Fruit fly (Drosophila melanogaster) whole organism, embryonic: Measurements from ENCODE around the gene Datp.
A peak's percentile ranks its signal among the peaks of the same experiment; 100 is the strongest.

Experiments
- ATbp ChIP-seq: fragments of 200-800 bp; sonication (Bioruptor generic); optimal IDR thresholded peaks from 2 replicates; lab custom pipeline; 2017; ENCODE audit warnings: missing biosample characterization, mild to moderate bottlenecking, missing genetic modification characterization, missing genetic modification reagents
- Bgb ChIP-seq: fragments of 200-800 bp; sonication (Bioruptor generic); IDR thresholded peaks from 2 replicates; pipeline ENCODE4 v1.3.6; 2022; ENCODE audit warnings: missing biosample characterization, missing genetic modification characterization; ENCODE audit not compliant: partially characterized antibody
- CG10267 ChIP-seq: fragments of 200-800 bp; sonication (Bioruptor generic); optimal IDR thresholded peaks from 2 replicates; lab custom pipeline; 2018; ENCODE audit warnings: missing biosample characterization, mild to moderate bottlenecking, missing genetic modification characterization, moderate library complexity
- CG10366 ChIP-seq: fragments of 200-800 bp; sonication (Bioruptor generic); IDR thresholded peaks from 2 replicates; pipeline ENCODE4 v1.3.6; 2022; ENCODE audit warnings: missing biosample characterization, missing genetic modification characterization
- CG11504 ChIP-seq: fragments of 200-800 bp; sonication (Bioruptor generic); optimal IDR thresholded peaks from 3 replicates; lab custom pipeline; 2019; ENCODE audit warnings: missing biosample characterization, mild to moderate bottlenecking, missing genetic modification characterization, moderate library complexity
- CG11695 ChIP-seq: fragments of 200-800 bp; sonication (Bioruptor generic); IDR thresholded peaks from 3 replicates; pipeline ENCODE4 v1.3.6; 2022; ENCODE audit warnings: missing biosample characterization, missing genetic modification characterization
- CG12071 ChIP-seq: fragments of 200-800 bp; sonication (Bioruptor generic); optimal IDR thresholded peaks from 3 replicates; lab custom pipeline; 2018; ENCODE audit warnings: missing biosample characterization, mild to moderate bottlenecking, missing genetic modification characterization
- CG12942 ChIP-seq: fragments of 200-800 bp; sonication (Bioruptor generic); optimal IDR thresholded peaks from 3 replicates; lab custom pipeline; 2016; ENCODE audit warnings: missing biosample characterization, missing genetic modification characterization
- CG1602 ChIP-seq: fragments of 200-800 bp; sonication (Bioruptor generic); optimal IDR thresholded peaks from 3 replicates; lab custom pipeline; 2016; ENCODE audit warnings: missing biosample characterization, missing genetic modification characterization
- CG17328 ChIP-seq: fragments of 200-800 bp; sonication (Bioruptor generic); IDR thresholded peaks from 2 replicates; pipeline ENCODE4 v1.3.6; 2022; ENCODE audit warnings: missing biosample characterization, missing genetic modification characterization
- CG17829 ChIP-seq: fragments of 200-800 bp; optimal IDR thresholded peaks from 2 replicates; lab custom pipeline; 2019; ENCODE audit warnings: missing biosample characterization, mild to moderate bottlenecking, missing genetic modification characterization, moderate library complexity
- CG2202 ChIP-seq: fragments of 200-800 bp; sonication (Bioruptor generic); optimal IDR thresholded peaks from 2 replicates; lab custom pipeline; 2018; ENCODE audit warnings: missing biosample characterization, mild to moderate bottlenecking, missing genetic modification characterization
- CG2875 ChIP-seq: fragments of 200-800 bp; sonication (Bioruptor generic); optimal IDR thresholded peaks from 2 replicates; lab custom pipeline; 2017; ENCODE audit warnings: missing biosample characterization, mild to moderate bottlenecking, missing genetic modification characterization, missing genetic modification reagents
- CG30403 ChIP-seq: fragments of 200-800 bp; sonication (Bioruptor generic); optimal IDR thresholded peaks from 3 replicates; lab custom pipeline; 2016; ENCODE audit warnings: missing biosample characterization, missing genetic modification characterization
- CG4360 ChIP-seq: fragments of 200-800 bp; sonication (Bioruptor generic); IDR thresholded peaks from 2 replicates; pipeline ENCODE4 v1.3.6; 2022; ENCODE audit warnings: missing biosample characterization, missing genetic modification characterization
- CG7556 ChIP-seq: fragments of 200-800 bp; sonication (Bioruptor generic); optimal IDR thresholded peaks from 2 replicates; lab custom pipeline; 2017; ENCODE audit warnings: missing biosample characterization, mild to moderate bottlenecking, missing genetic modification characterization
- CG7963 ChIP-seq: fragments of 200-800 bp; sonication (Bioruptor generic); IDR thresholded peaks from 3 replicates; pipeline ENCODE4 v1.3.6; 2022; ENCODE audit warnings: missing biosample characterization, missing genetic modification characterization; ENCODE audit not compliant: partially characterized antibody
- CG9727 ChIP-seq: fragments of 200-800 bp; sonication (Bioruptor generic); optimal IDR thresholded peaks from 3 replicates; lab custom pipeline; 2017; ENCODE audit warnings: missing biosample characterization, mild to moderate bottlenecking, missing genetic modification characterization
- CHES-1-like ChIP-seq: fragments of 200-800 bp; sonication (Bioruptor generic); optimal IDR thresholded peaks from 2 replicates; lab custom pipeline; 2016; ENCODE audit warnings: missing biosample characterization, missing genetic modification characterization
- D ChIP-seq, 2 experiments: fragments of 200-800 bp in 1 of 2; fragments of >200 bp in 1 of 2; sonication (Bioruptor generic) in 1 of 2; optimal IDR thresholded peaks; 2 replicates in 1 of 2; 3 replicates in 1 of 2; lab custom pipeline; 2017; ENCODE audit warnings: mild to moderate bottlenecking in 1 of 2, missing biosample characterization in 1 of 2, missing genetic modification characterization in 1 of 2, missing genetic modification reagents in 1 of 2
- Dip2 ChIP-seq: fragments of 200-800 bp; sonication (Bioruptor generic); IDR thresholded peaks from 2 replicates; pipeline ENCODE4 v1.3.6; 2022; ENCODE audit warnings: missing biosample characterization, missing genetic modification characterization
- Ets65A ChIP-seq: fragments of 200-800 bp; sonication (Bioruptor generic); peaks from one replicate; lab custom pipeline; 2016; ENCODE audit warnings: missing biosample characterization, missing genetic modification characterization
- Fer1 ChIP-seq: fragments of 200-800 bp; sonication (Bioruptor generic); optimal IDR thresholded peaks from 2 replicates; lab custom pipeline; 2017; ENCODE audit warnings: missing biosample characterization, mild to moderate bottlenecking, missing genetic modification characterization
- H2.0 ChIP-seq: fragments of 200-800 bp; sonication (Bioruptor generic); IDR thresholded peaks from 2 replicates; pipeline ENCODE4 v1.3.6; 2022; ENCODE audit warnings: missing biosample characterization, missing genetic modification characterization
- Lpt ChIP-seq: fragments of >200 bp; optimal IDR thresholded peaks from 2 replicates; lab custom pipeline; 2018; ENCODE audit warnings: missing biosample characterization, missing genetic modification characterization
- NC2β ChIP-seq: fragments of 200-800 bp; sonication (Bioruptor generic); optimal IDR thresholded peaks from 2 replicates; lab custom pipeline; 2016; ENCODE audit warnings: missing biosample characterization, missing genetic modification characterization
- NK7.1 ChIP-seq: fragments of 200-800 bp; sonication (Bioruptor generic); optimal IDR thresholded peaks from 3 replicates; lab custom pipeline; 2016; ENCODE audit warnings: missing biosample characterization, missing genetic modification characterization
- bowl ChIP-seq: fragments of 200-800 bp; sonication (Bioruptor generic); IDR thresholded peaks from 2 replicates; pipeline ENCODE4 v1.3.6; 2022; ENCODE audit warnings: missing biosample characterization, missing genetic modification characterization
- br ChIP-seq: fragments of >200 bp; optimal IDR thresholded peaks from 2 replicates; lab custom pipeline; 2017
- chif ChIP-seq, 2 experiments: fragments of 200-800 bp; sonication (Bioruptor generic); optimal IDR thresholded peaks; 3 replicates each; lab custom pipeline; 2016; ENCODE audit warnings: missing biosample characterization in 2 of 2, missing genetic modification characterization in 2 of 2
- crc ChIP-seq: fragments of 200-800 bp; sonication (Bioruptor generic); optimal IDR thresholded peaks from 2 replicates; lab custom pipeline; 2016; ENCODE audit warnings: missing biosample characterization, missing genetic modification characterization
- danr ChIP-seq: fragments of 200-800 bp; sonication (Bioruptor generic); IDR thresholded peaks from 2 replicates; pipeline ENCODE4 v1.3.6; 2022; ENCODE audit warnings: missing biosample characterization, missing genetic modification characterization
- dm ChIP-seq: fragments of 200-800 bp; sonication (Bioruptor generic); optimal IDR thresholded peaks from 3 replicates; lab custom pipeline; 2016; ENCODE audit warnings: missing biosample characterization, missing genetic modification characterization
- dpn ChIP-seq, 2 experiments: fragments of 200-800 bp; sonication (Bioruptor generic); optimal IDR thresholded peaks; 3 replicates each; lab custom pipeline; 2016; ENCODE audit warnings: missing biosample characterization in 2 of 2, missing genetic modification characterization in 2 of 2
- en ChIP-seq: fragments of 200-800 bp; sonication (Bioruptor generic); optimal IDR thresholded peaks from 2 replicates; lab custom pipeline; 2016; ENCODE audit warnings: missing biosample characterization, missing genetic modification characterization
- esg ChIP-seq: fragments of 200-800 bp; sonication (Bioruptor generic); conservative IDR thresholded peaks from 2 replicates; pipeline ENCODE4 v1.3.6; 2022; ENCODE audit warnings: missing biosample characterization, missing genetic modification characterization
- fd96Cb ChIP-seq: fragments of 200-800 bp; sonication (Bioruptor generic); optimal IDR thresholded peaks from 2 replicates; lab custom pipeline; 2018; ENCODE audit warnings: missing biosample characterization, mild to moderate bottlenecking, missing genetic modification characterization, moderate library complexity
- gce ChIP-seq: fragments of 200-800 bp; sonication (Bioruptor generic); IDR thresholded peaks from 3 replicates; pipeline ENCODE4 v1.3.6; 2022; ENCODE audit warnings: missing biosample characterization, missing genetic modification characterization
- grau ChIP-seq: fragments of 200-800 bp; optimal IDR thresholded peaks from 3 replicates; lab custom pipeline; 2019; ENCODE audit warnings: missing biosample characterization, mild to moderate bottlenecking, missing genetic modification characterization, moderate library complexity
- grn ChIP-seq: fragments of 200-800 bp; sonication (Bioruptor generic); optimal IDR thresholded peaks from 3 replicates; lab custom pipeline; 2017; ENCODE audit warnings: missing biosample characterization, missing genetic modification characterization
- ind ChIP-seq: fragments of 200-800 bp; sonication (Bioruptor generic); optimal IDR thresholded peaks from 3 replicates; lab custom pipeline; 2016; ENCODE audit warnings: missing biosample characterization, missing genetic modification characterization
- jigr1 ChIP-seq: fragments of 200-800 bp; sonication (Bioruptor generic); IDR thresholded peaks from 3 replicates; pipeline ENCODE4 v1.3.6; 2022; ENCODE audit warnings: missing biosample characterization, missing genetic modification characterization
- luna ChIP-seq: fragments of 200-800 bp; sonication (Bioruptor generic); optimal IDR thresholded peaks from 2 replicates; lab custom pipeline; 2016; ENCODE audit warnings: missing biosample characterization, missing genetic modification characterization
- nerfin-2 ChIP-seq: fragments of 200-800 bp; sonication (Bioruptor generic); IDR thresholded peaks from 2 replicates; pipeline ENCODE4 v1.3.6; 2022; ENCODE audit warnings: missing biosample characterization, missing genetic modification characterization; ENCODE audit not compliant: partially characterized antibody
- row ChIP-seq: fragments of 200-800 bp; sonication (Bioruptor generic); IDR thresholded peaks from 3 replicates; pipeline ENCODE4 v1.3.6; 2022; ENCODE audit warnings: missing biosample characterization, missing genetic modification characterization
- sisA ChIP-seq: fragments of 200-800 bp; sonication (Bioruptor generic); IDR thresholded peaks from 2 replicates; pipeline ENCODE4 v1.3.6; 2022; ENCODE audit warnings: missing biosample characterization, missing genetic modification characterization
- sob ChIP-seq: fragments of 200-800 bp; sonication (Bioruptor generic); IDR thresholded peaks from 2 replicates; pipeline ENCODE4 v1.3.6; 2022; ENCODE audit warnings: missing biosample characterization, missing genetic modification characterization
- toy ChIP-seq: fragments of 200-800 bp; sonication (Bioruptor generic); IDR thresholded peaks from 2 replicates; pipeline ENCODE4 v1.3.6; 2022; ENCODE audit warnings: missing biosample characterization, missing genetic modification characterization
- trh ChIP-seq: fragments of 200-800 bp; sonication (Bioruptor generic); optimal IDR thresholded peaks from 2 replicates; lab custom pipeline; 2016; ENCODE audit warnings: missing biosample characterization, missing genetic modification characterization

Gene Datp

dm6 chr2L:9986402-9987350 lies 48.1 kb upstream of the Datp start (continued):
- TF ChIP-seq danr (GFP tag; lab: Robert Waterston, UW) (0 out of 2 replicates have a peak, but pooled peaks have one; percentile 21), ind (GFP tag; lab: Kevin White, UChicago) (peak; percentile 57), gce (GFP tag; lab: Robert Waterston, UW) (peak; percentile 77; the same call in 2 of the 3 replicates), en (no peak), sob (peak; percentile 17; the same call in 1 of the 2 replicates), CG7963 (no peak), NC2β (no peak), sisA (GFP tag; lab: Robert Waterston, UW) (peak; percentile 82), dpn (GFP tag; optimal IDR thresholded peaks at IDR 0.05; lab: Kevin White, UChicago) (peak; percentile 20 to 56), fd96Cb (tag; lab: Kevin White, UChicago) (peak; percentile 72), H2.0 (0 out of 2 replicates have a peak, but pooled peaks have one; percentile 48), dm (GFP tag; lab: Kevin White, UChicago) (no peak), nerfin-2 (no peak), grau (tag; lab: Kevin White, UChicago) (peak; percentile 84), jigr1 (peak; percentile 65; the same call in 2 of the 3 replicates), CG7556 (GFP tag; lab: Kevin White, UChicago) (peak; percentile 34), CG1602 (GFP tag; lab: Kevin White, UChicago) (no peak), bowl (GFP tag; lab: Robert Waterston, UW) (no peak), CG30403 (peak; percentile 8), CG11504 (tag; lab: Kevin White, UChicago) (peak; percentile 79), CG10267 (peak; percentile 36), row (GFP tag; lab: Robert Waterston, UW) (peak; percentile 62), CG9727 (GFP tag; lab: Kevin White, UChicago) (peak; percentile 29), D (optimal IDR thresholded peaks at IDR 0.05; lab: Kevin White, UChicago) (no peak), D (GFP tag; optimal IDR thresholded peaks at IDR 0.05; lab: Kevin White, UChicago) (peak; percentile 67), esg (GFP tag; lab: Robert Waterston, UW) (0 out of 2 replicates have a peak, but pooled peaks have one; percentile 12), CG12942 (GFP tag; lab: Kevin White, UChicago) (peak; percentile 1), CG12071 (GFP tag; lab: Kevin White, UChicago) (peak; percentile 41), CG17328 (peak; percentile 73), chif (GFP tag; optimal IDR thresholded peaks at IDR 0.05; lab: Kevin White, UChicago) (peak; percentile 11 to 31), CHES-1-like (GFP tag; lab: Kevin White, UChicago) (no peak), CG10366 (GFP tag; lab: Robert Waterston, UW) (peak; percentile 42; the same call in 1 of the 2 replicates), trh (GFP tag; lab: Kevin White, UChicago) (no peak), toy (GFP tag; lab: Robert Waterston, UW) (no peak), Dip2 (GFP tag; lab: Robert Waterston, UW) (no peak)
- TF ChIP-seq, all 482 proteins: peak for 179

dm6 chr2L:9984078-9984772 lies 45.6 kb upstream of the Datp start, which contains the start of gene bib:
Gene bib (plus strand): TSS chr2L:9984645.
- peak; percentile 86 for TF ChIP-seq CG2202
- TF ChIP-seq CG4360 (GFP tag; lab: Robert Waterston, UW), result peak; percentile 39; the same call in 1 of the 2 replicates
- TF ChIP-seq CG17829 (tag; lab: Kevin White, UChicago), result peak; percentile 95
- peak; percentile 88 for TF ChIP-seq CG2875 (GFP tag; lab: Kevin White, UChicago)
- peak; percentile 69 for TF ChIP-seq CG11695 (GFP tag; lab: Robert Waterston, UW)
- peak; percentile 87 for TF ChIP-seq Fer1
- TF ChIP-seq br, result no peak
- peak; percentile 46 for TF ChIP-seq grn (GFP tag; lab: Kevin White, UChicago)
- peak; percentile 82 for TF ChIP-seq ATbp (GFP tag; lab: Kevin White, UChicago)
- no peak for TF ChIP-seq luna (GFP tag; lab: Kevin White, UChicago)
- TF ChIP-seq Bgb (GFP tag; lab: Robert Waterston, UW), result no peak
- peak; percentile 73 for TF ChIP-seq ind (GFP tag; lab: Kevin White, UChicago)
- TF ChIP-seq Lpt, result no peak
- no peak for TF ChIP-seq Ets65A (GFP tag; lab: Kevin White, UChicago)
- TF ChIP-seq crc, result no peak
- TF ChIP-seq NK7.1 (GFP tag; lab: Kevin White, UChicago), result no peak
